Worm (Caenorhabditis elegans) whole organism, late embryonic: ENCODE data around the gene atg-10.

Experiments used
- ceh-24 ChIP-seq: sonication (generic microtip); optimal IDR thresholded peaks from 2 replicates; lab custom pipeline; 2016; ENCODE audit warnings: mild to moderate bottlenecking, missing genetic modification characterization, missing compliant biosample characterization
- ceh-48 ChIP-seq: sonication (generic microtip); optimal IDR thresholded peaks from 2 replicates; lab custom pipeline; 2016; ENCODE audit warnings: missing genetic modification characterization, inconsistent platforms, missing compliant biosample characterization
- unc-3 ChIP-seq, 2 experiments: fragments of 200-800 bp in 1 of 2; sonication (Bioruptor generic) in 1 of 2; sonication (generic microtip) in 1 of 2; conservative IDR thresholded peaks in 1 of 2; optimal IDR thresholded peaks in 1 of 2; 2 replicates each; pipeline versions ENCODE4 v1.3.6 to Lab custom; 2016 to 2022; ENCODE audit warnings: missing compliant biosample characterization in 2 of 2, missing genetic modification characterization in 2 of 2, missing genetic modification reagents in 1 of 2

ce11 chrII:8610585-8610984, 48.4 kb upstream of the atg-10 start:
- TF ChIP-seq ceh-24 (no peak), ceh-48 (tag; lab: Kevin White, UChicago) (no peak), unc-3 (GFP tag; conservative IDR thresholded peaks at IDR 0.05; lab: Robert Waterston, UW) (no peak), unc-3 (tag; optimal IDR thresholded peaks at IDR 0.05; lab: Kevin White, UChicago) (no peak)
